Worm (Caenorhabditis elegans): ENCODE data around the gene ZK945.4.

The ZK945.4 gene

DNA sequence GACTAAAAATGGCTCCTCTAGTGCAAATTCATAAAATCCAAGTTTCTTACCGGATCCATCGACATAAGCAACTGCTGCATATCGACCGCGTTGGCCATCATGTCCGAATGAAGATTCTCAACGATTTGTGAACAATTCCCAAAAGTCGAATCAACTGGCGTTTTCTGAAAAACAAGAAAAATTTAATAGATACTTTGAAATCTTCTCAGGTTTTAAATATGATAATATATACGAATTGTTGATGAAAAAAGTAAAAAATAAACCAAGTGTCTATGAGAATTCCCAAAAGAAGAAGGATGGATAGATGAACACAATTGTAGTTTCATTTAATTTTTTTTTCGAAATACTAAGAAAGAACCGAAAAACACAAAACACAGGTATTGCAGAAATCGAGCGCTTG, 37.7 kb downstream of the ZK945.4 start, which contains the start of gene die-1:
TSS of gene die-1 (minus strand) at position 101 of the 400 bp plus-strand sequence.
- TF ChIP-seq lin-39 (tag; optimal IDR thresholded peaks at IDR 0.05) (no peak), lin-14 (GFP tag; optimal IDR thresholded peaks at IDR 0.05) (no peak), blmp-1 (tag; optimal IDR thresholded peaks at IDR 0.05) (no peak), ceh-8 (GFP tag; optimal IDR thresholded peaks at IDR 0.05) (no peak), rnt-1 (tag; optimal IDR thresholded peaks at IDR 0.05) (no peak), hpl-2 (GFP tag; optimal IDR thresholded peaks at IDR 0.05) (no peak), mep-1 (tag; optimal IDR thresholded peaks at IDR 0.05) (no peak), lsy-2 (tag; optimal IDR thresholded peaks at IDR 0.05) (no peak), xbp-1 (tag; optimal IDR thresholded peaks at IDR 0.05) (no peak), pax-3 (tag; optimal IDR thresholded peaks at IDR 0.05) (no peak), ztf-11 (tag; optimal IDR thresholded peaks at IDR 0.05) (no peak)

DNA sequence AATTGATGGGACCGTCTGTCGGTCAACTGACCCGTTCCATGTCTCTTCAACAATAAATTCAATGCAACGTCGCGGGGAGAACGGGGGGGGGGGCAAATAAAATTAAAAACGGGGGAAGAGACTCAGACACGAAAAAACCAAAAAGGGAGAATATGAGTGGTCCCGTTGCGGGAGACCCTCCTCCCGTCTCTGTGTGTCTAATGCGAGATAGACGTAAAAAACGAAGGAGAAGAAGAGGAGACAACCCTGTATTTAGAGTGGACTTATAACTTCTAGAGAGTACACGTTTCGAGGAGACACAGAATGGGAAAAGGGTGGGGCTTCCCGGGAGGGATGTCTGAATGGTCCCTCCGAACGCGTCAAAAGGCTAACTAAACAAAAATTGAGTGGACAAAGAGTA, 40.0 kb downstream of the ZK945.4 start:
- TF ChIP-seq mdl-1 (tag; optimal IDR thresholded peaks at IDR 0.05) (no peak), lin-35 (GFP tag; optimal IDR thresholded peaks at IDR 0.05) (no peak), C16A3.4 (tag; optimal IDR thresholded peaks at IDR 0.05) (no peak), lin-13 (GFP tag; optimal IDR thresholded peaks at IDR 0.05) (no peak), zag-1 (tag; optimal IDR thresholded peaks at IDR 0.05) (no peak), nhr-28 (tag; optimal IDR thresholded peaks at IDR 0.05) (no peak), fkh-10 (GFP tag; optimal IDR thresholded peaks at IDR 0.05) (no peak)

DNA sequence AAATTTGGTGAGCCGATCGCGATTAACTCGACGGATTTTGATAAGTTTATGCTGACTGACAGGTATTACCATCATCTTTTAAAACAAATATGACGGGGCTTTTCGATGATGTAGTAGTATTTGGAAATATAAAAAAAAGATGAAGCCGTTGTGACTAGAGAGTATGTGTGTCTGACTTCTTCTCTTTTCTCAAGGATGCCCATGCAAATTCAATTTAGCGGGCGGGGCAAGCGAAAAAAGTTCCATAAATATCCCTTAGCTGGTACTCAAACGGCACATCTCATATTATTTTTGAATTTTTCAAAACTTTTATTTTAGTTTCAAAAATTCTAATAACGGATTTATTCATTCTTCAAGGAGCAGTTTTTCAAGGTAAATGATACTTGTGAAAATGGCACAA, 45.0 kb downstream of the ZK945.4 start, which contains the start of gene stg-1:
TSS of gene stg-1 (minus strand) at position 153 of the 400 bp plus-strand sequence.
- TF ChIP-seq unc-62 (GFP tag; optimal IDR thresholded peaks at IDR 0.05) (no peak), ces-1 (GFP tag; optimal IDR thresholded peaks at IDR 0.05) (peak; percentile 13), ceh-90 (tag; optimal IDR thresholded peaks at IDR 0.05) (no peak), lin-14 (GFP tag; optimal IDR thresholded peaks at IDR 0.05) (peak; percentile 19)

DNA sequence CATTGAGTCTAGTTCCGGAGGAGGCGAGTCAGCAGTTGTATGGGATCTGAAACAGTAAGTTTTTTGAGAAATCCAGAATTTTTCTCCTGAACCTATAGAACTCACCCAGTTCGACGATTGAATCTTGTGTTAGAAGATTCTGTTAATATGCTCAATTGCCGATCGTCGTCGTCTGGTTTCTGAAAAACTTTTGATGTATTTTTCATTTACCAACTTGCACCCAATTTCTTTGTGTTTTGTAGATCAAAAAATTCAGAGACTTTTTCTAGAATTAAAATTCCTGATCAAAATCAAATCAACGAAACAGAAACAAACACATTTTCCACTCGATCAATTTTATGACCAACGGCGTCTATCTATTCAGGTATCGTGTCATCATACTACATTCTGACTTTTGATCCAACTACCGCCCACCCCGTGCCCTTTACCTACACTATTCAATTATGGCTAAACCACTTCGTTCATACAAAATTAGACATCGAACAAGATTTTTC, 48.9 kb downstream of the ZK945.4 start, which contains the start of gene C18D1.2:
TSS of gene C18D1.2 (plus strand) at position 444 of the 494 bp plus-strand sequence.
- TF ChIP-seq efl-1 (optimal IDR thresholded peaks at IDR 0.05) (no peak), efl-1 (GFP tag; optimal IDR thresholded peaks at IDR 0.05 in 1 of 2) (peak in 1 of 2 experiments; percentile 91), unc-62 (GFP tag; optimal IDR thresholded peaks at IDR 0.05) (no peak)
